Worm (Caenorhabditis elegans) whole organism, L4/young adult: ENCODE results near the gene H05C05.1.

Experiments used
- W03F9.2 ChIP-seq: fragments of 150-350 bp; optimal IDR thresholded peaks from 2 replicates; lab custom pipeline; 2014; ENCODE audit warnings: missing biosample characterization, missing genetic modification characterization
- dao-5 ChIP-seq: sonication (generic microtip); optimal IDR thresholded peaks from 2 replicates; lab custom pipeline; 2016; ENCODE audit warnings: missing genotype, missing genetic modification characterization, moderate library complexity, missing compliant biosample characterization
- him-1 ChIP-seq: sonication (generic microtip); optimal IDR thresholded peaks from 2 replicates; lab custom pipeline; 2016; ENCODE audit warnings: missing genotype, missing genetic modification reagents, missing genetic modification characterization, missing compliant biosample characterization

- no peak for TF ChIP-seq him-1 (tag; lab: Kevin White, UChicago)
- no peak for TF ChIP-seq dao-5
- no peak for TF ChIP-seq W03F9.2
Measured at ce11 chrIII:2907819-2908218, 39.1 kb upstream of the H05C05.1 start.
